Worm (Caenorhabditis elegans): ENCODE measurements around the gene flp-12.
A peak's percentile ranks its signal among the peaks of the same experiment; 100 is the strongest.

The flp-12 gene

DNA sequence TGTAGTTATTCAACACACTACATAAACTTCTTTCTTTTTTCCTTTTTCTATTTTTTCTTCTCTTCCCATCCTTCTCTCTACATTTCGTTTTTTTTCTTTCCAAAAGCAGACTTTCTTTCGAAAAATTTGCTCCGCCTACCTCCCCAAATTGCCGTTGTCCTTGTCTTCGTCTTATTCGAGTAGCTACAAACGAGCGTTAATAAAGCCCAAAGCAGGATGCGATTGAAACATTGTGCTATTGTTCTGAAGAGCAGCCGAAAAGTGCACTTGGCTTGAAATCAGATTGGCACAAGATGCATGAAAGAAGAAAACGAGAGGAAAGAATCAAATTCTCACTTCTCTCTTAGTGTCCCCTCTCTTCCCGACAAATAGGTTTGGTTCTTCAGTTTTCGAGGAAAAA lies 17.3 kb downstream of the flp-12 start:
- TF ChIP-seq pax-1 (tag; optimal IDR thresholded peaks at IDR 0.05): no peak
- peak; percentile 61 for TF ChIP-seq unc-42 (tag; optimal IDR thresholded peaks at IDR 0.05)

DNA sequence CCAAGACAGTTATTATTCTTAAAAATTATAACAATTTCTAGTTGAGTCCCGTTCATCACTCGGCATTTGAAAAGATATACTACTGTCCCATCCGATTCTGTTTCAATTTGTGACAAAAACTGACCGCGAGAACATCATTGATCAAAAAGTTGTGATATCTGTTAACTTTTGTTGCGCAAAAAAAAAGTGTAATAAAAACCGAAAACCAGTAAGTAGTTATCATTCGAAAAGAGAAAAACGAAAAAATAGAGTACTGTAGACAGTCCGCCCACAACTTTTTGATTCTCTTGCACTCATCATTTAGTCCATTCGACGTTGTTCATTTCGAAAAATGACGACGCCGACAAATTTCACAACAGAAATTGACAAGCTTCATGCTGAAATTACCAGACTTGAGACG lies 21.0 kb downstream of the flp-12 start, which contains the start of gene amt-1:
TSS of gene amt-1 (plus strand) at position 301 of the 400 bp plus-strand sequence.
- TF ChIP-seq ceh-24 (tag; optimal IDR thresholded peaks at IDR 0.05): no peak
- TF ChIP-seq F13H6.1 (tag; optimal IDR thresholded peaks at IDR 0.05): no peak
- no peak for TF ChIP-seq ttx-3 (tag; optimal IDR thresholded peaks at IDR 0.05)
- TF ChIP-seq npax-4 (tag; optimal IDR thresholded peaks at IDR 0.05): no peak
- no peak for TF ChIP-seq ceh-30 (tag; optimal IDR thresholded peaks at IDR 0.05)
- no peak for TF ChIP-seq syd-9 (tag; optimal IDR thresholded peaks at IDR 0.05)
- no peak for TF ChIP-seq dve-1 (tag; optimal IDR thresholded peaks at IDR 0.05)
- TF ChIP-seq nhr-11 (tag; optimal IDR thresholded peaks at IDR 0.05): no peak
- TF ChIP-seq sox-4 (tag; optimal IDR thresholded peaks at IDR 0.05): no peak
- no peak for TF ChIP-seq pha-2 (tag; optimal IDR thresholded peaks at IDR 0.05)
- TF ChIP-seq ztf-16 (tag; optimal IDR thresholded peaks at IDR 0.05): no peak

DNA sequence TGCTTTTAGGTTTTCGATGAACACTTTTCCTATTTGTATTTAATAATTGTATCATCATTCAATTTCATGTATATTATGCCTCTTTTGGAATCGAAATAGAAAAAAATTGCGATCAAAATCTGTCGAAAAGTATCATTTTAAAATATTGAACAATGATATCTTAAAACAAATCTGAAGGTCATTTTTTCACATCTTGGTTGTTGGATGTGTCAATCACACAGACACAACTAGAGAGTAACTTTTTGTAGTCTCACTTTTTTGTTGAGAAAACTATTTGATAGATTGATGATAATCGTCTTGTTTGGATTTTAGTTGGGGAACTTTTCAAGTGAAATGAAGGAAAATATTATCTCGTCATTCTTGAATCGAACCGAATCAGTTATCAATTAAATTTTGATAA lies 22.9 kb downstream of the flp-12 start:
- TF ChIP-seq odd-2 (tag; optimal IDR thresholded peaks at IDR 0.05) (no peak), fkh-6 (tag; optimal IDR thresholded peaks at IDR 0.05) (no peak), pros-1 (tag; optimal IDR thresholded peaks at IDR 0.05) (no peak)

DNA sequence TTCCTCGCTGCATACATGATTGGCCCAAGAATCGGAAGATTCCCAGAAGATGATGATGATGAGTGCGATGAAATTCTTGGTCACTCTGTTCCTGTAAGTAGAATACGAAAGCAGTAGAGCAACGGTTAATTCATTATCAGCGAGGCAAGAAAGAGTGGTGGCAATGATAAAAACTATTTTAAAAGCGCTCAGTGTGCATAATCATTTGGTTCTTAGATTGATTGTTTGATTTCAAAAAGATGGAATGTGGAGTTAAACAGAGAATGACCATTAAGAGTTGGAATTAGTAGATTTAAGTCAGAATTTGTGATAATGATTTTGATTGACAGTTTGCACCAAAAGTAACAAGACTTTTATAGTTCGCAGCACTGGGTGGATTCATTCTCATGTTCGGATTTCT lies 25.0 kb downstream of the flp-12 start:
- TF ChIP-seq lin-11 (tag; optimal IDR thresholded peaks at IDR 0.05) (no peak), hlh-15 (tag; optimal IDR thresholded peaks at IDR 0.05) (no peak), npax-4 (tag; optimal IDR thresholded peaks at IDR 0.05) (no peak), pat-9 (tag; optimal IDR thresholded peaks at IDR 0.05) (no peak), C38D4.7 (GFP tag; optimal IDR thresholded peaks at IDR 0.05) (no peak)

DNA sequence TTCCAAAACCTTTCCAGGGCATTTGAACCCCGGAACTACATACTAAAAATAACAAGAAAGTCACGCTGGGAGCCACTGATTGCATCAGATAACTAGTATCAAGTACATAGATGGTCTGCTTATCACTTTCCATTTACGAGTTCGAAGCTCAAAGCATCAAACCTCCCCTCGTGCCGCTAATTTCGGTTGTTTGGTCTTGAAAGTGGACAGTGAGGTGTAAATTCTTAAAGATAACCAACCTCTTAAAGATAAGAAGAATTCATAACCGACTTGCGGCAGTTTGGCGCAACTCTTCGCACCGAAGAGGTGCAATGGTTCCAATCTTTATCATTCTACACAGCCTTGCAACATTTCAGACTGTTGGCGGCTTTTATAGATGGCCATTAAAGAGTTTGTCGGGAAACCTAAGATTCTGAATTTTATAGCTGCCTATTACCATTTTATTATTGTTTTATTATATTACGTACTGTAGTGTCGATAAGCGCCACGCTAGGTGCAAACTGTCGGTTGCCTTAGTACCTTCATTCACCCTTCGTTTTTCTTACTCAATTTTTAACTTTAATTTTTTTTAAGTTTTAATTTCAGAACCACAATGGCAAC lies 27.3 kb downstream of the flp-12 start, which contains the start of gene amt-4:
TSS of gene amt-4 (plus strand) at position 586 of the 600 bp plus-strand sequence.
- TF ChIP-seq ceh-24 (tag; optimal IDR thresholded peaks at IDR 0.05) (no peak), elt-2 (tag; optimal IDR thresholded peaks at IDR 0.05) (peak; percentile 50)

DNA sequence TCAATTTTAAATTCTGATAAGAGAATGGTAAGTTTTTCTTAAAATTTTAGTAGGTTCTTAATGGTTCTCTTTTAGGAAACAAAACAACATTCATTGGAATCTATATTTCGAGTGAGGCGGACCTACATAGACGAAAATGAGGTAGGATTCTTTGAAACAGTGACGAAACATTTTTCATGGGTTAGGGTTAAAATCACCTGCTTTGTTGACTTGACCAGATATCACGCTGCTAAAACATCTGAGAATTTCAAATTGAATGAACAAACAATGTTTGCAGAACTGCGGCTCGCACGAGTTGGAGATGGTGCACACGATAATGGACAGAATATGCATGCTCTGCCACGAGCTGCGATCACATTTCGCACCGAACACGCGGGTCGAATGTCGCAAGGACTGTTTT lies 29.9 kb downstream of the flp-12 start:
- TF ChIP-seq npax-4 (tag; optimal IDR thresholded peaks at IDR 0.05) (no peak), hlh-6 (tag; optimal IDR thresholded peaks at IDR 0.05) (no peak)

DNA sequence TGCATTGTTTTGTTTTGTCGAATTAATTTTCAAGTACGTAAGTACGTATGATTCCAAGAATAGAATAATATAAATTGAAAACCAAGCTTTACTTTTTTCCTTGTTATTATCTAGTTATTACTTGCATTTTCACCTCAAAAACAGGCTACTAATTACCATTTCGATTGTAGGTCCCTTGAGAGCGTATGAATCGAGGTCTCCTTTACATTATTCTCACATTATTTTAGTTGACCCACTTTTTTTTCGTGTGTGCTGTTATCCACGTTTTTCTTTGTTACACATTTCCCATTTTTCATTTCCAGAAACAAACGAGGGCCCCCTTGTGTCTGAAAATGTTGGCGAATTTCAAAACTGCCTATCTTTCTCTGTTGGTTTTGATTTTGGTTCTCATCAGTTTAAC lies 30.3 kb downstream of the flp-12 start, which contains the start of gene C05E11.6:
TSS of gene C05E11.6 (plus strand) at position 301 of the 400 bp plus-strand sequence.
- TF ChIP-seq sox-2 (GFP tag; IDR thresholded peaks at IDR 0.05) (no peak), dmd-4 (tag; optimal IDR thresholded peaks at IDR 0.05; ENCODE audit: borderline replicate concordance) (no peak), dve-1 (tag; optimal IDR thresholded peaks at IDR 0.05) (no peak), hlh-13 (GFP tag; optimal IDR thresholded peaks at IDR 0.05) (no peak), ceh-45 (GFP tag; IDR thresholded peaks at IDR 0.05) (no peak), madf-2 (tag; optimal IDR thresholded peaks at IDR 0.05) (no peak), ref-2 (tag; optimal IDR thresholded peaks at IDR 0.05) (no peak), hlh-30 (tag; optimal IDR thresholded peaks at IDR 0.05; ENCODE audit: insufficient read depth) (no peak), syd-9 (tag; optimal IDR thresholded peaks at IDR 0.05) (no peak), ceh-24 (tag; optimal IDR thresholded peaks at IDR 0.05) (no peak)

Measured in whole organism, late embryonic.